Fruit fly (Drosophila melanogaster): ENCODE data around the gene CG9839.

DNA sequence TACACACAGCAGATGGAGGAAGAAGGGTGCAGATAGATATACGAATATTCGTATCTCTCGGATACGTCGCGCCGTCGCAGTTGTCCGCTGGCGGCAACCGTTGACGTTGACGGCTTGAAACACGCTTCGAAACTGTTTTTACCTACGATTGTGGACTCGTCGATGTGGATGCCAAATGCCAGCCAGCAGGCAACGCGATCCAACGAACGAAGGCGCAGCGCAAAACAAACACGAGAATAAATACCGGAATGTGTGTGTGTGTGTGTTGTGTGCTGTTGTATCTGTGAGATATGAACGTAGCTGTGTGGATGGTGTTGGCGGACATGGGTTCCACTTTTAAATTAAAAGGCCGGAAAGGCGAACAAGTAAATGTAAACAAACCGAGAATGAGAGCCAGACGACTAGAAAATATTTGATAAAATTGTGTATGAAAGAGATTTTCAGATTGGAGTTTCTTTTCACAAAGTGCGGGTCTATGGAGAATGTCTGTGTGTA lies 40.6 kb upstream of the CG9839 start:
- TF ChIP-seq EcR (GFP tag; optimal IDR thresholded peaks at IDR 0.05) (peak; percentile 60), fd96Ca (GFP tag; IDR thresholded peaks at IDR 0.05) (peak; percentile 57; the same call in 1 of the 3 replicates)

All from whole organism, pupa.